Fruit fly (Drosophila melanogaster): ENCODE data around the gene net.

DNA sequence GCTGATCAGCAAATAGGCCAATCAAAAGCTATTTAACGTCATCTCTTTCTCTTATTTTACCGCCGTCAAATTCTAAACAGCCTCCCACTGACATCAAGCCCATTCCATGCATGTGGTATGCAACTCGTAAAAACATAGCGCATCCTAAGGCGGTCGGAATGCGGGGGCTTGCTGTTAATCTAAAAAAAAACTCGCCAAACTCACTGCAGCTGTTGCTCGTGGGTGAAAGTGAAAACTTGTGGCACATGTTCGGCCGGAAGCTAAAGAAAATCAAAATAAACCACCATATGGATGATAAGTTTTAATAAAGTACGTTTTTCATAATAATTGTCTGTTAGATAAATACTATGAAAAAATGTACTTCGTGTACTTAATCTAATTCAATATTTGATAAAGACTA is 6.9 kb upstream of the net start:
- TF ChIP-seq CG10348 (GFP tag; IDR thresholded peaks at IDR 0.05), result no peak
- no peak for TF ChIP-seq gl (tag; optimal IDR thresholded peaks at IDR 0.05)
- TF ChIP-seq CG13204 (GFP tag; optimal IDR thresholded peaks at IDR 0.05), result no peak
- no peak for TF ChIP-seq D1 (tag; optimal IDR thresholded peaks at IDR 0.05)
- TF ChIP-seq Ets98B (GFP tag; IDR thresholded peaks at IDR 0.05), result no peak; the same call in 1 of the 2 replicates
